Fruit fly (Drosophila melanogaster) whole organism: ENCODE results near the gene CG14321.

Experiments used
- CG8478 ChIP-seq: fragments of >200 bp; optimal IDR thresholded peaks from 2 replicates; lab custom pipeline; 2018; ENCODE audit warnings: inconsistent platforms
- Dll ChIP-seq: fragments of >200 bp; optimal IDR thresholded peaks from 2 replicates; lab custom pipeline; 2017
- EcR ChIP-seq, 2 experiments: fragments of >200 bp; optimal IDR thresholded peaks; 2 replicates each; lab custom pipeline; 2017; ENCODE audit warnings: missing biosample characterization in 2 of 2, missing genetic modification characterization in 2 of 2, missing genetic modification reagents in 2 of 2
- pan ChIP-seq: fragments of >200 bp; optimal IDR thresholded peaks from 2 replicates; lab custom pipeline; 2017
- psq ChIP-seq: fragments of >200 bp; optimal IDR thresholded peaks from 2 replicates; lab custom pipeline; 2017
- usp ChIP-seq: fragments of >200 bp; optimal IDR thresholded peaks from 2 replicates; lab custom pipeline; 2017; ENCODE audit warnings: missing biosample characterization, missing genetic modification characterization, mixed read lengths

dm6 chr3R:17686875-17687274 is 46.5 kb upstream of the CG14321 start, which contains the start of gene CG31249:
- TF ChIP-seq CG8478 (lab: Kevin White, UChicago) (no peak), usp (GFP tag; lab: Kevin White, UChicago) (no peak), EcR (GFP tag; optimal IDR thresholded peaks at IDR 0.05; lab: Kevin White, UChicago) (no peak), pan (lab: Kevin White, UChicago) (no peak), Dll (lab: Kevin White, UChicago) (no peak), psq (lab: Kevin White, UChicago) (no peak)
